Fruit fly (Drosophila melanogaster): ENCODE results near the gene sina.

The sina gene

dm6 chr3L:16870723-16871137, 17.2 kb downstream of the sina start (continued):
- TF ChIP-seq gsb-n (tag; optimal IDR thresholded peaks at IDR 0.05), result no peak
- no peak for TF ChIP-seq ftz-f1 (GFP tag; optimal IDR thresholded peaks at IDR 0.05)
- TF ChIP-seq peb (GFP tag; IDR thresholded peaks at IDR 0.05), result no peak
- TF ChIP-seq CG14860 (GFP tag; IDR thresholded peaks at IDR 0.05; ENCODE audit: partially characterized antibody), result no peak
- TF ChIP-seq chif (GFP tag; optimal IDR thresholded peaks at IDR 0.05), result no peak
- no peak for TF ChIP-seq CG1832 (GFP tag; optimal IDR thresholded peaks at IDR 0.05)
- peak; percentile 32 for TF ChIP-seq unpg (GFP tag; optimal IDR thresholded peaks at IDR 0.05)
- no peak for TF ChIP-seq CHES-1-like (GFP tag; optimal IDR thresholded peaks at IDR 0.05)
- TF ChIP-seq Hmx (GFP tag; optimal IDR thresholded peaks at IDR 0.05), result no peak
- no peak for TF ChIP-seq lov (optimal IDR thresholded peaks at IDR 0.05)
- no peak for TF ChIP-seq lov (GFP tag; IDR thresholded peaks at IDR 0.05)
- no peak for TF ChIP-seq NC2α (GFP tag; optimal IDR thresholded peaks at IDR 0.05)
- TF ChIP-seq Doc2 (GFP tag; IDR thresholded peaks at IDR 0.05), result no peak
- no peak for TF ChIP-seq insv (GFP tag; optimal IDR thresholded peaks at IDR 0.05)
- TF ChIP-seq CG30403 (GFP tag; optimal IDR thresholded peaks at IDR 0.05), result peak; percentile 43
- TF ChIP-seq yki (optimal IDR thresholded peaks at IDR 0.05), result no peak
- no peak for TF ChIP-seq Camta (GFP tag; optimal IDR thresholded peaks at IDR 0.05)
- TF ChIP-seq Lpt (GFP tag; optimal IDR thresholded peaks at IDR 0.05), result no peak
- no peak for TF ChIP-seq CG4854 (GFP tag; optimal IDR thresholded peaks at IDR 0.05)
- no peak for TF ChIP-seq p53 (GFP tag; optimal IDR thresholded peaks at IDR 0.05)
- TF ChIP-seq Abd-B (GFP tag; optimal IDR thresholded peaks at IDR 0.05), result no peak
- TF ChIP-seq CG1647 (GFP tag; optimal IDR thresholded peaks at IDR 0.05), result no peak
- peak; percentile 62 for TF ChIP-seq gem (tag; optimal IDR thresholded peaks at IDR 0.05)
- TF ChIP-seq CoRest (tag; optimal IDR thresholded peaks at IDR 0.05), result peak; percentile 35
- peak; percentile 11 for TF ChIP-seq Ssrp (tag; optimal IDR thresholded peaks at IDR 0.05)
- no peak for TF ChIP-seq Dip3 (GFP tag; optimal IDR thresholded peaks at IDR 0.05)
- no peak for TF ChIP-seq sd (tag; optimal IDR thresholded peaks at IDR 0.05)
- no peak for TF ChIP-seq CG6654 (GFP tag; optimal IDR thresholded peaks at IDR 0.05)
- no peak for TF ChIP-seq CG17186 (GFP tag; optimal IDR thresholded peaks at IDR 0.05)
- TF ChIP-seq zfh2 (GFP tag; optimal IDR thresholded peaks at IDR 0.05), result no peak
- TF ChIP-seq Deaf1 (tag; optimal IDR thresholded peaks at IDR 0.05), result peak; percentile 12
- no peak for TF ChIP-seq CG7928 (GFP tag; optimal IDR thresholded peaks at IDR 0.05)
- TF ChIP-seq CG43689 (GFP tag; IDR thresholded peaks at IDR 0.05), result no peak
- TF ChIP-seq CG10979 (tag; optimal IDR thresholded peaks at IDR 0.05), result peak; percentile 47
- TF ChIP-seq CG34376 (GFP tag; optimal IDR thresholded peaks at IDR 0.05), result no peak
- TF ChIP-seq CG18764 (GFP tag; optimal IDR thresholded peaks at IDR 0.05), result no peak
- no peak for TF ChIP-seq ac (GFP tag; optimal IDR thresholded peaks at IDR 0.05)
- no peak for TF ChIP-seq Mrtf (GFP tag; IDR thresholded peaks at IDR 0.05)
- no peak for TF ChIP-seq YL-1 (GFP tag; optimal IDR thresholded peaks at IDR 0.05)
- TF ChIP-seq NfI (GFP tag; optimal IDR thresholded peaks at IDR 0.05), result no peak
- peak; percentile 12 for TF ChIP-seq CG17829 (tag; optimal IDR thresholded peaks at IDR 0.05)
- no peak for TF ChIP-seq lmd (GFP tag; IDR thresholded peaks at IDR 0.05)
- no peak for TF ChIP-seq CG12744 (GFP tag; optimal IDR thresholded peaks at IDR 0.05)
- TF ChIP-seq ato (GFP tag; IDR thresholded peaks at IDR 0.05; ENCODE audit: partially characterized antibody), result no peak
- no peak for TF ChIP-seq ken (GFP tag; IDR thresholded peaks at IDR 0.05)
- TF ChIP-seq Gug (GFP tag; IDR thresholded peaks at IDR 0.05), result no peak
- no peak for TF ChIP-seq Elba2 (GFP tag; optimal IDR thresholded peaks at IDR 0.05)
- TF ChIP-seq fru (optimal IDR thresholded peaks at IDR 0.05), result no peak
- TF ChIP-seq disco-r (GFP tag; optimal IDR thresholded peaks at IDR 0.05), result no peak
- TF ChIP-seq tll (GFP tag; optimal IDR thresholded peaks at IDR 0.05), result no peak
- no peak for TF ChIP-seq CG15011 (GFP tag; optimal IDR thresholded peaks at IDR 0.05)
- TF ChIP-seq corto (GFP tag; optimal IDR thresholded peaks at IDR 0.05), result no peak
